Worm (Caenorhabditis elegans) whole organism, L4 larva: ENCODE measurements around the gene Y17G9B.5.

ENCODE experiments used
- ZK337.2 ChIP-seq: fragments of 200-800 bp; sonication (Bioruptor generic); IDR thresholded peaks from 2 replicates; pipeline ENCODE4 v1.3.6; 2022; ENCODE audit warnings: missing genetic modification reagents, missing genetic modification characterization, missing compliant biosample characterization
- aha-1 ChIP-seq: fragments of 150-350 bp; peaks from one replicate; lab custom pipeline; 2014; ENCODE audit warnings: missing biosample characterization, missing genetic modification characterization
- daf-19 ChIP-seq: fragments of 200-800 bp; sonication (Bioruptor generic); conservative IDR thresholded peaks from 2 replicates; pipeline ENCODE4 v1.3.6; 2022; ENCODE audit warnings: missing genetic modification characterization, missing compliant biosample characterization
- dmd-6 ChIP-seq: fragments of 200-800 bp; sonication (Bioruptor generic); IDR thresholded peaks from 2 replicates; pipeline ENCODE4 v1.3.6; 2022; ENCODE audit warnings: missing genetic modification reagents, missing genetic modification characterization, missing compliant biosample characterization
- dmd-8 ChIP-seq: fragments of 200-800 bp; sonication (Bioruptor generic); IDR thresholded peaks from 2 replicates; pipeline ENCODE4 v1.3.6; 2022; ENCODE audit warnings: missing genetic modification characterization, missing compliant biosample characterization
- nhr-237 ChIP-seq: sonication (generic microtip); optimal IDR thresholded peaks from 2 replicates; lab custom pipeline; 2017; ENCODE audit warnings: missing biosample characterization, missing genetic modification characterization
- nhr-42 ChIP-seq: fragments of 200-800 bp; sonication (Bioruptor generic); IDR thresholded peaks from 2 replicates; pipeline ENCODE4 v1.3.6; 2022; ENCODE audit warnings: missing genetic modification characterization, missing compliant biosample characterization
- nhr-76 ChIP-seq: fragments of 150-350 bp; optimal IDR thresholded peaks from 2 replicates; lab custom pipeline; 2014; ENCODE audit warnings: missing biosample characterization, missing genetic modification characterization
- skn-1 ChIP-seq: fragments of 150-350 bp; optimal IDR thresholded peaks from 2 replicates; lab custom pipeline; 2014; ENCODE audit warnings: missing biosample characterization, missing genetic modification characterization
- tag-97 ChIP-seq: fragments of 200-800 bp; sonication (Bioruptor generic); IDR thresholded peaks from 2 replicates; pipeline ENCODE4 v1.3.6; 2022; ENCODE audit warnings: missing genetic modification characterization, missing compliant biosample characterization
- tra-1 ChIP-seq: fragments of 200-800 bp; sonication (Bioruptor generic); IDR thresholded peaks from 2 replicates; pipeline ENCODE4 v1.3.6; 2022; ENCODE audit warnings: missing genetic modification reagents, missing genetic modification characterization, missing compliant biosample characterization

ce11 chrIV:4723687-4724086 lies 26.4 kb upstream of the Y17G9B.5 start:
- TF ChIP-seq aha-1 (tag; lab: Kevin White, UChicago) (no peak), nhr-76 (tag; lab: Kevin White, UChicago) (no peak), nhr-42 (no peak), nhr-237 (tag; lab: Kevin White, UChicago) (no peak), ZK337.2 (no peak), dmd-8 (no peak), dmd-6 (GFP tag; lab: Robert Waterston, UW) (no peak), daf-19 (GFP tag; lab: Robert Waterston, UW) (no peak), tra-1 (no peak), skn-1 (tag; lab: Kevin White, UChicago) (no peak), tag-97 (GFP tag; lab: Robert Waterston, UW) (no peak)
